Worm (Caenorhabditis elegans) whole organism, L1 larva: ENCODE data around the gene F28C6.5.
A peak's percentile ranks its signal among the peaks of the same experiment; 100 is the strongest.

Experiments
- C16A3.4 ChIP-seq: fragments of 150-350 bp; optimal IDR thresholded peaks from 2 replicates; lab custom pipeline; 2014; ENCODE audit warnings: missing biosample characterization, missing genetic modification characterization
- F16B12.6 ChIP-seq: fragments of 150-350 bp; optimal IDR thresholded peaks from 2 replicates; lab custom pipeline; 2014; ENCODE audit warnings: missing biosample characterization, missing genetic modification characterization
- aly-2 ChIP-seq: fragments of 150-350 bp; optimal IDR thresholded peaks from 2 replicates; lab custom pipeline; 2014; ENCODE audit warnings: missing biosample characterization, missing genetic modification characterization
- blmp-1 ChIP-seq: fragments of 150-350 bp; optimal IDR thresholded peaks from 2 replicates; lab custom pipeline; 2014; ENCODE audit warnings: missing biosample characterization, missing genetic modification characterization
- ceh-88 ChIP-seq: fragments of 200-800 bp; sonication (Bioruptor generic); IDR thresholded peaks from 2 replicates; pipeline ENCODE4 v1.3.6; 2022; ENCODE audit warnings: missing genetic modification characterization, missing compliant biosample characterization
- ceh-90 ChIP-seq: sonication (generic microtip); optimal IDR thresholded peaks from 2 replicates; lab custom pipeline; 2016; ENCODE audit warnings: missing genetic modification characterization, missing compliant biosample characterization
- ces-1 ChIP-seq: fragments of 150-350 bp; optimal IDR thresholded peaks from 2 replicates; lab custom pipeline; 2014; ENCODE audit warnings: missing biosample characterization, missing genetic modification reagents, missing genetic modification characterization
- dpl-1 ChIP-seq, 3 experiments: fragments of 150-350 bp in 2 of 3; sonication (generic microtip) in 1 of 3; optimal IDR thresholded peaks; 2 replicates each; lab custom pipeline; 2014 to 2017; ENCODE audit warnings: missing biosample characterization in 3 of 3, missing genetic modification characterization in 3 of 3, missing genetic modification reagents in 3 of 3
- dsc-1 ChIP-seq: sonication (generic microtip); optimal IDR thresholded peaks from 2 replicates; lab custom pipeline; 2016; ENCODE audit warnings: mild to moderate bottlenecking, missing genetic modification characterization, missing compliant biosample characterization
- efl-1 ChIP-seq, 4 experiments: fragments of 150-350 bp; optimal IDR thresholded peaks in 3 of 4; peaks in 1 of 4; 1 replicate in 1 of 4; 2 replicates in 3 of 4; lab custom pipeline; 2014; ENCODE audit warnings: missing biosample characterization in 2 of 4, missing genetic modification characterization in 2 of 4, missing genetic modification reagents in 2 of 4
- efl-3 ChIP-seq: fragments of 200-800 bp; sonication (Bioruptor generic); optimal IDR thresholded peaks from 2 replicates; lab custom pipeline; 2018; ENCODE audit warnings: mild to moderate bottlenecking, missing genetic modification characterization, missing compliant biosample characterization
- egl-27 ChIP-seq, 2 experiments: fragments of 150-350 bp in 1 of 2; sonication (generic microtip); optimal IDR thresholded peaks; 3 replicates each; lab custom pipeline; 2017 to 2018; ENCODE audit warnings: missing biosample characterization in 2 of 2, missing genetic modification characterization in 2 of 2, missing genetic modification reagents in 2 of 2
- elt-3 ChIP-seq, 6 experiments: fragments of 150-350 bp in 1 of 6; sonication (generic microtip); optimal IDR thresholded peaks; 2 replicates each; lab custom pipeline; 2017 to 2018; ENCODE audit warnings: missing biosample characterization in 6 of 6, missing genetic modification characterization in 6 of 6, inconsistent platforms in 1 of 6
- ets-5 ChIP-seq: fragments of 200-800 bp; sonication (Bioruptor generic); IDR thresholded peaks from 2 replicates; pipeline ENCODE4 v1.3.6; 2022; ENCODE audit warnings: missing genetic modification characterization, missing compliant biosample characterization
- fkh-4 ChIP-seq: sonication (generic microtip); optimal IDR thresholded peaks from 2 replicates; lab custom pipeline; 2016; ENCODE audit warnings: missing compliant biosample characterization, missing genetic modification characterization, borderline replicate concordance
- grh-1 ChIP-seq: fragments of 200-800 bp; sonication (Bioruptor generic); IDR thresholded peaks from 2 replicates; pipeline ENCODE4 v1.3.6; 2022; ENCODE audit warnings: missing genetic modification reagents, missing genetic modification characterization, missing compliant biosample characterization
- hlh-4 ChIP-seq: sonication (generic microtip); optimal IDR thresholded peaks from 2 replicates; lab custom pipeline; 2016; ENCODE audit warnings: mild to moderate bottlenecking, missing genetic modification characterization, missing compliant biosample characterization
- irx-1 ChIP-seq: sonication (generic microtip); optimal IDR thresholded peaks from 2 replicates; lab custom pipeline; 2016; ENCODE audit warnings: missing genetic modification characterization, missing compliant biosample characterization
- lin-13 ChIP-seq: fragments of 150-350 bp; optimal IDR thresholded peaks from 2 replicates; lab custom pipeline; 2014; ENCODE audit warnings: missing biosample characterization, missing genetic modification reagents, missing genetic modification characterization
- lin-14 ChIP-seq: fragments of 200-800 bp; sonication (Bioruptor generic); optimal IDR thresholded peaks from 2 replicates; lab custom pipeline; 2018; ENCODE audit warnings: mild to moderate bottlenecking, missing genetic modification characterization, moderate library complexity, missing compliant biosample characterization
- lin-15B ChIP-seq: fragments of 150-350 bp; sonication (generic microtip); optimal IDR thresholded peaks from 3 replicates; lab custom pipeline; 2014; ENCODE audit warnings: missing biosample characterization, missing genetic modification characterization
- lin-35 ChIP-seq, 2 experiments: fragments of 150-350 bp; optimal IDR thresholded peaks; 2 replicates each; lab custom pipeline; 2014; ENCODE audit warnings: missing biosample characterization in 2 of 2, missing genetic modification characterization in 2 of 2, missing genetic modification reagents in 2 of 2
- lsy-2 ChIP-seq, 2 experiments: fragments of 150-350 bp; optimal IDR thresholded peaks; 2 replicates each; lab custom pipeline; 2014; ENCODE audit warnings: missing biosample characterization in 2 of 2, missing genetic modification characterization in 2 of 2
- mep-1 ChIP-seq: fragments of 150-350 bp; optimal IDR thresholded peaks from 2 replicates; lab custom pipeline; 2014; ENCODE audit warnings: missing biosample characterization, missing genetic modification characterization
- nhr-11 ChIP-seq: fragments of 150-350 bp; optimal IDR thresholded peaks from 2 replicates; lab custom pipeline; 2014; ENCODE audit warnings: missing biosample characterization, missing genetic modification characterization
- nhr-12 ChIP-seq: sonication (generic microtip); optimal IDR thresholded peaks from 2 replicates; lab custom pipeline; 2017; ENCODE audit warnings: missing biosample characterization, missing genetic modification characterization
- nhr-19 ChIP-seq: fragments of 200-800 bp; sonication (Bioruptor generic); conservative IDR thresholded peaks from 2 replicates; pipeline ENCODE4 v1.3.6; 2022; ENCODE audit warnings: missing genetic modification characterization, missing compliant biosample characterization
- nhr-71 ChIP-seq: sonication (generic microtip); optimal IDR thresholded peaks from 2 replicates; lab custom pipeline; 2016; ENCODE audit warnings: mild to moderate bottlenecking, missing genetic modification characterization, moderate library complexity, missing compliant biosample characterization
- nhr-77 ChIP-seq: fragments of 150-350 bp; optimal IDR thresholded peaks from 2 replicates; lab custom pipeline; 2014; ENCODE audit warnings: missing biosample characterization, missing genetic modification characterization
- nhr-84 ChIP-seq: sonication (generic microtip); optimal IDR thresholded peaks from 2 replicates; lab custom pipeline; 2017; ENCODE audit warnings: missing biosample characterization, missing genetic modification characterization
- nhr-85 ChIP-seq: sonication (generic microtip); peaks from one replicate; lab custom pipeline; 2016; ENCODE audit warnings: missing genetic modification characterization, inconsistent platforms, missing compliant biosample characterization
- nhr-90 ChIP-seq: sonication (generic microtip); optimal IDR thresholded peaks from 2 replicates; lab custom pipeline; 2016; ENCODE audit warnings: mild to moderate bottlenecking, missing genetic modification characterization, missing compliant biosample characterization; ENCODE audit not compliant: poor library complexity
- pag-3 ChIP-seq: sonication (generic microtip); optimal IDR thresholded peaks from 2 replicates; lab custom pipeline; 2017; ENCODE audit warnings: missing genetic modification characterization, mild to moderate bottlenecking, missing compliant biosample characterization, antibody characterized with exemption, borderline replicate concordance; ENCODE audit not compliant: insufficient read depth
- rnt-1 ChIP-seq: sonication (generic microtip); optimal IDR thresholded peaks from 2 replicates; lab custom pipeline; 2016; ENCODE audit warnings: mild to moderate bottlenecking, missing genetic modification characterization, moderate library complexity, missing compliant biosample characterization
- sox-4 ChIP-seq: sonication (generic microtip); optimal IDR thresholded peaks from 2 replicates; lab custom pipeline; 2016; ENCODE audit warnings: missing genetic modification characterization, missing compliant biosample characterization
- tbx-2 ChIP-seq: sonication (generic microtip); optimal IDR thresholded peaks from 2 replicates; lab custom pipeline; 2016; ENCODE audit warnings: missing genetic modification characterization, missing compliant biosample characterization
- unc-130 ChIP-seq: fragments of 150-350 bp; optimal IDR thresholded peaks from 2 replicates; lab custom pipeline; 2017; ENCODE audit warnings: missing biosample characterization, missing genetic modification characterization, inconsistent platforms
- unc-62 ChIP-seq: fragments of 150-350 bp; optimal IDR thresholded peaks from 2 replicates; lab custom pipeline; 2014; ENCODE audit warnings: missing biosample characterization, missing genetic modification reagents, missing genetic modification characterization
- unc-86 ChIP-seq: sonication (generic microtip); optimal IDR thresholded peaks from 2 replicates; lab custom pipeline; 2016; ENCODE audit warnings: missing genetic modification characterization, missing compliant biosample characterization
- vab-15 ChIP-seq: sonication (generic microtip); optimal IDR thresholded peaks from 2 replicates; lab custom pipeline; 2017; ENCODE audit warnings: missing genotype, mild to moderate bottlenecking, missing genetic modification characterization, missing compliant biosample characterization
- zip-4 ChIP-seq: fragments of 200-800 bp; sonication (Bioruptor generic); optimal IDR thresholded peaks from 2 replicates; lab custom pipeline; 2018; ENCODE audit warnings: mild to moderate bottlenecking, missing genetic modification characterization, moderate library complexity, missing compliant biosample characterization

Gene F28C6.5

ce11 chrII:8640503-8640902 is 41.2 kb downstream of the F28C6.5 start:
- TF ChIP-seq nhr-90 (tag; lab: Kevin White, UChicago) (no peak), nhr-85 (peak; percentile 31), mep-1 (tag; lab: Kevin White, UChicago) (peak; percentile 12), lin-14 (GFP tag; lab: Kevin White, UChicago) (peak; percentile 30)

ce11 chrII:8641131-8641530 is 41.8 kb downstream of the F28C6.5 start, which contains the start of gene D2085.7:
TSS of gene D2085.7 (plus strand) at chrII:8641381.
- TF ChIP-seq lin-35 (GFP tag; optimal IDR thresholded peaks at IDR 0.05; lab: Kevin White, UChicago) (peak in 1 of 2 experiments; percentile 4), blmp-1 (peak; percentile 81), nhr-85 (peak; percentile 57), elt-3 (tag; optimal IDR thresholded peaks at IDR 0.05; lab: Kevin White, UChicago) (peak in 1 of 6 experiments; percentile 11), efl-1 (optimal IDR thresholded peaks at IDR 0.05; lab: Kevin White, UChicago) (no peak), efl-1 (GFP tag; optimal IDR thresholded peaks at IDR 0.05 in 1 of 2; lab: Kevin White, UChicago) (peak in 1 of 2 experiments; percentile 58), lin-14 (GFP tag; lab: Kevin White, UChicago) (peak; percentile 39), efl-3 (GFP tag; lab: Kevin White, UChicago) (no peak), zip-4 (GFP tag; lab: Kevin White, UChicago) (no peak)

DNA sequence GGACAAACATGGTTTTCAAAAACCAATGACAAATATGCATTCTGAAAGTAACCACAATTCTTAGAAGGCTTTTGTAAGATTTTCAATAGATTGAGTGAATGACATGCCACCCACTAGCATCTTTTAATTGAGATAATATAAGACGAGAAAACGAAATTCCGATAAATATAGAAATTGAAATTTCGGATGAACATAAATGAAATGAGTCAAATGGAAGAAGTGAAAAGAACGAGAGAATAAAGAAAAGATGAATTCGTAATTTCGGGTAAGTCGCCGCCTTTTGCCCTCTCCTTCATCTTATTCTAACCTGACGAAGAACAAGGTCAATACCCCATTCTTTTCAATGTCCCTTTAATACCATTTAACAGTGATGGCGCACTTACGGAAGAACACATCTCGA is 43.1 kb downstream of the F28C6.5 start:
- TF ChIP-seq aly-2 (tag; lab: Kevin White, UChicago) (no peak), tbx-2 (no peak), nhr-77 (tag; lab: Kevin White, UChicago) (no peak), F16B12.6 (tag; lab: Kevin White, UChicago) (no peak), ets-5 (GFP tag; lab: Robert Waterston, UW) (no peak), hlh-4 (tag; lab: Kevin White, UChicago) (no peak), dpl-1 (GFP tag; optimal IDR thresholded peaks at IDR 0.05; lab: Kevin White, UChicago) (no peak), lin-14 (GFP tag; lab: Kevin White, UChicago) (peak; percentile 13), nhr-11 (tag; lab: Kevin White, UChicago) (no peak), blmp-1 (peak; percentile 83), grh-1 (GFP tag; lab: Robert Waterston, UW) (no peak), rnt-1 (no peak), sox-4 (tag; lab: Kevin White, UChicago) (no peak), nhr-12 (no peak), irx-1 (no peak)

DNA sequence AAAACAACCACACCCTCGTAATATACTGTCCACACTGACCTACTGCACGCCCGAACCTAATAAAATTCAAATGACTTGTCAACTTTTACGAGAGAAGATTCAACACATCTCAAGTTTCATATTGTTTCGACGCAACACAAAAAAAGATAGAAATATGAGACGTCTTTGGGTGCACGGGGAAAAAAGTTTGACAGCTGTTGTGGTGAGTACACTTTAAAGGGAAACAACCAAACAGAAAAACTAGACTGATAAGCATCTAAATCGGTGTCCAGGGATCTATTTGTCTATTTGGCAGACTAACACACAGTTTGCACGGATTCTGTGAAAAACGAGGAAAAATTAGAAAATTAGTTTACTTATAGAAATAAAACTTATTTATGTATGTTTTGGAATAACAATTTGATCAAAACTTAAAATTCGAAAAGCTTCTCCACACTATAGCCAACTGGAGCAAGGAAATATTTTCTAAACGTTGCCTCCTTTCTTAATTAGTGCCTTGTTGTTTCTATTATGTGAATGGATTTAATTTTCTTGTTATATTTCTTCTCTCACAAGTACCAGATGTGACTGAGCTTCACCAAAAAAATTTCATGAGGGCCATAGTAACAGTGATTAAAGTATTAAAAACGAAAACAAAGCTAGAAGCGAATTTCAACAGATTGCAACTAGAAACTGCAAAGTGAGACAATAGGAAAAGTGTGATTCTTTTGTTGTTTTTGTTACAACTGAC is 44.5 kb downstream of the F28C6.5 start:
- TF ChIP-seq dsc-1 (tag; lab: Kevin White, UChicago): peak; percentile 90
- peak; percentile 76 for TF ChIP-seq fkh-4
- TF ChIP-seq lin-15B (tag; lab: Kevin White, UChicago): no peak
- TF ChIP-seq blmp-1: peak; percentile 37
- TF ChIP-seq lsy-2 (tag; optimal IDR thresholded peaks at IDR 0.05; lab: Kevin White, UChicago): peak in 1 of 2 experiments; percentile 20
- TF ChIP-seq efl-1 (optimal IDR thresholded peaks at IDR 0.05; lab: Kevin White, UChicago): no peak
- TF ChIP-seq efl-1 (GFP tag; optimal IDR thresholded peaks at IDR 0.05 in 1 of 2; lab: Kevin White, UChicago): peak in 1 of 2 experiments; percentile 67
- TF ChIP-seq unc-130 (tag; lab: Kevin White, UChicago): no peak
- peak; percentile 18 for TF ChIP-seq nhr-71
- TF ChIP-seq lin-14 (GFP tag; lab: Kevin White, UChicago): peak; percentile 58

DNA sequence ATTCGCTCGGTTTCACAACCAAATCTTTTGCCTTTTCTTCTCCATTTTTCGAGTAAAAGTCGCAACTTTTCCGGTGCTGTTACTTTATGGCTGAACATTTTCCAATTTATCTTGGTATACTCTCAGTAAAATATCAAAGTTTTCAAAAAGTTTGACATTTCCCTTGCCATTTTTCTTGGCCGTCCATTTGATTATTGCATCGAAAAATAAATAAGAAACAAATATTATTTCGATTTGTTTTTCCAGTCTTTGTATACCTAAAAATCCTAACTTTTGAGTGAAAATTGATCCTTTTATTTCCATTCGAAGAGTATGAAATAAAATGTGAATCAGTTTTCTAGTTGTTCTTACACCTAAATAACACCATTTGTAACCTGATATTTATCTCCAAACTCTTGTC is 47.1 kb downstream of the F28C6.5 start:
- no peak for TF ChIP-seq C16A3.4 (tag; lab: Kevin White, UChicago)
- TF ChIP-seq nhr-84 (tag; lab: Kevin White, UChicago): no peak
- TF ChIP-seq ets-5 (GFP tag; lab: Robert Waterston, UW): no peak
- TF ChIP-seq ceh-88 (GFP tag; lab: Robert Waterston, UW): no peak
- TF ChIP-seq aly-2 (tag; lab: Kevin White, UChicago): no peak
- TF ChIP-seq egl-27 (tag; optimal IDR thresholded peaks at IDR 0.05; lab: Kevin White, UChicago): no peak
- TF ChIP-seq lin-15B (tag; lab: Kevin White, UChicago): no peak
- no peak for TF ChIP-seq ces-1 (GFP tag; lab: Kevin White, UChicago)
- TF ChIP-seq nhr-19 (GFP tag; lab: Robert Waterston, UW): no peak
- no peak for TF ChIP-seq ceh-90 (tag; lab: Kevin White, UChicago)
- TF ChIP-seq unc-86 (tag; lab: Kevin White, UChicago): no peak
- no peak for TF ChIP-seq irx-1
- TF ChIP-seq vab-15: no peak
- TF ChIP-seq grh-1 (GFP tag; lab: Robert Waterston, UW): no peak
- no peak for TF ChIP-seq unc-62
- TF ChIP-seq fkh-4: no peak
- no peak for TF ChIP-seq lin-13 (GFP tag; lab: Kevin White, UChicago)
- no peak for TF ChIP-seq pag-3 (tag; lab: Kevin White, UChicago)
